Worm (Caenorhabditis elegans): ENCODE results near the gene C03B1.2.

- TF ChIP-seq pqm-1 (tag; optimal IDR thresholded peaks at IDR 0.05) (no peak), skn-1 (tag; optimal IDR thresholded peaks at IDR 0.05) (no peak), unc-62 (GFP tag; optimal IDR thresholded peaks at IDR 0.05 in 1 of 2) (peak in 1 of 2 experiments; percentile 18), unc-62 (tag; optimal IDR thresholded peaks at IDR 0.05) (no peak), mdl-1 (tag; optimal IDR thresholded peaks at IDR 0.05) (no peak), egl-27 (tag; optimal IDR thresholded peaks at IDR 0.05) (no peak)
These were observed 15.4 kb downstream of the C03B1.2 start, which contains the start of gene igdb-3 for ce11 chrX:6385185-6385584.

Measured in whole organism, L4 larva.